Worm (Caenorhabditis elegans): ENCODE results near the gene M151.3.

ce11 chrII:3578121-3578520 is 48.9 kb upstream of the M151.3 start, which contains the start of gene clec-133:
- no peak for TF ChIP-seq skn-1 (tag; optimal IDR thresholded peaks at IDR 0.05)
- TF ChIP-seq C34F6.9 (tag; optimal IDR thresholded peaks at IDR 0.05) = no peak
- TF ChIP-seq lin-39 (tag; optimal IDR thresholded peaks at IDR 0.05) = no peak
- TF ChIP-seq elt-3 (tag; optimal IDR thresholded peaks at IDR 0.05) = no peak
- TF ChIP-seq lin-11 (tag; optimal IDR thresholded peaks at IDR 0.05) = no peak
- TF ChIP-seq unc-55 (GFP tag; optimal IDR thresholded peaks at IDR 0.05) = no peak
- no peak for TF ChIP-seq nhr-237 (tag; optimal IDR thresholded peaks at IDR 0.05)
- no peak for TF ChIP-seq ztf-1 (GFP tag; conservative IDR thresholded peaks at IDR 0.05)
- TF ChIP-seq sma-9 (GFP tag; optimal IDR thresholded peaks at IDR 0.05) = no peak
- TF ChIP-seq sma-9 (tag; optimal IDR thresholded peaks at IDR 0.05) = no peak
- TF ChIP-seq nhr-11 (tag; optimal IDR thresholded peaks at IDR 0.05) = no peak
- TF ChIP-seq snpc-4 (tag; optimal IDR thresholded peaks at IDR 0.05) = no peak
- no peak for TF ChIP-seq ceh-16 (tag; optimal IDR thresholded peaks at IDR 0.05)
- TF ChIP-seq mdl-1 (tag; optimal IDR thresholded peaks at IDR 0.05) = no peak
- TF ChIP-seq ceh-82 (tag; optimal IDR thresholded peaks at IDR 0.05) = no peak

All from whole organism, L2 larva.